Worm (Caenorhabditis elegans) whole organism, L3 larva: Measurements from ENCODE around the gene M110.3.

Experiments
- ceh-82 ChIP-seq: fragments of 150-350 bp; optimal IDR thresholded peaks from 2 replicates; lab custom pipeline; 2014; ENCODE audit warnings: missing biosample characterization, missing genetic modification characterization
- fkh-10 ChIP-seq: sonication (generic microtip); optimal IDR thresholded peaks from 2 replicates; lab custom pipeline; 2017; ENCODE audit warnings: missing biosample characterization, missing genetic modification reagents, missing genetic modification characterization
- lin-39 ChIP-seq: fragments of 150-350 bp; optimal IDR thresholded peaks from 2 replicates; lab custom pipeline; 2018; ENCODE audit warnings: missing biosample characterization, missing genetic modification reagents, missing genetic modification characterization
- nhr-237 ChIP-seq: fragments of 150-350 bp; optimal IDR thresholded peaks from 2 replicates; lab custom pipeline; 2014; ENCODE audit warnings: missing biosample characterization, missing genetic modification characterization
- nhr-43 ChIP-seq: sonication (generic microtip); optimal IDR thresholded peaks from 2 replicates; lab custom pipeline; 2016; ENCODE audit warnings: mild to moderate bottlenecking, missing genetic modification characterization, missing compliant biosample characterization; ENCODE audit not compliant: poor library complexity, severe bottlenecking
- nhr-67 ChIP-seq: fragments of 150-350 bp; optimal IDR thresholded peaks from 2 replicates; lab custom pipeline; 2014; ENCODE audit warnings: missing biosample characterization, missing genetic modification characterization
- nhr-76 ChIP-seq: fragments of 150-350 bp; sonication (generic microtip); optimal IDR thresholded peaks from 5 replicates; lab custom pipeline; 2014; ENCODE audit warnings: missing biosample characterization, missing genetic modification characterization
- tbx-2 ChIP-seq: sonication (generic microtip); optimal IDR thresholded peaks from 2 replicates; lab custom pipeline; 2016; ENCODE audit warnings: mild to moderate bottlenecking, missing genetic modification characterization, missing compliant biosample characterization

DNA sequence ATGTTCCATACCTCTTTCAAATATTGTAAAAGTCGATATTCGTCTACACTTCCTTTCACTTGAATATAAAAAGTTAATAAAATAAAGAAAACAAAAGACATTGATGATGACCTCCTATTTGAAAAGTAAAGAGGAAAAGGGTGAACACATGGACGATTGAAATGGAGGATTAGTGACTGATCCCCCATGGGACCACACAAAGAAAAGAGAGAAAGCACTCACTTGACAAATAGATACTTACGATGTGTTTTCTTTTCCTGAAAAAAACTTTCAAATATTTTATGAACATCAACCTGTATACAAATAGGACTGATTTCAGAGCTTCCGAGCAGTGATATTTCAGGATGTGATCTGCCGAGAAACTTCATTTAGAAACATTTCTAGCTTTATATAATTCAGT is 39.3 kb downstream of the M110.3 start, which contains the start of gene acr-14:
- TF ChIP-seq lin-39 (tag; lab: Kevin White, UChicago) (no peak), tbx-2 (no peak), ceh-82 (no peak), fkh-10 (no peak), nhr-237 (no peak), nhr-76 (no peak), nhr-43 (no peak), nhr-67 (tag; lab: Kevin White, UChicago) (no peak)
